Fruit fly (Drosophila melanogaster) whole organism, embryonic: ENCODE results near the gene Hmbs.

Source experiments
- CG10274 ChIP-seq: fragments of 200-800 bp; sonication (Bioruptor generic); optimal IDR thresholded peaks from 3 replicates; lab custom pipeline; 2017; ENCODE audit warnings: missing biosample characterization, mild to moderate bottlenecking, missing genetic modification characterization
- CG10462 ChIP-seq: fragments of 200-800 bp; sonication (Bioruptor generic); optimal IDR thresholded peaks from 2 replicates; lab custom pipeline; 2016; ENCODE audit warnings: missing biosample characterization, missing genetic modification characterization
- CG11085 ChIP-seq: fragments of 200-800 bp; sonication (Bioruptor generic); IDR thresholded peaks from 2 replicates; pipeline ENCODE4 v1.3.6; 2022; ENCODE audit warnings: missing biosample characterization, missing genetic modification characterization
- CG11504 ChIP-seq: fragments of 200-800 bp; sonication (Bioruptor generic); optimal IDR thresholded peaks from 3 replicates; lab custom pipeline; 2019; ENCODE audit warnings: missing biosample characterization, mild to moderate bottlenecking, missing genetic modification characterization, moderate library complexity
- CG12071 ChIP-seq: fragments of 200-800 bp; sonication (Bioruptor generic); optimal IDR thresholded peaks from 3 replicates; lab custom pipeline; 2018; ENCODE audit warnings: missing biosample characterization, mild to moderate bottlenecking, missing genetic modification characterization
- CG12942 ChIP-seq: fragments of 200-800 bp; sonication (Bioruptor generic); optimal IDR thresholded peaks from 3 replicates; lab custom pipeline; 2016; ENCODE audit warnings: missing biosample characterization, missing genetic modification characterization
- CG13123 ChIP-seq: fragments of 200-800 bp; sonication (Bioruptor generic); optimal IDR thresholded peaks from 2 replicates; lab custom pipeline; 2016; ENCODE audit warnings: missing biosample characterization, missing genetic modification characterization
- CG14965 ChIP-seq: fragments of 200-800 bp; sonication (Bioruptor generic); optimal IDR thresholded peaks from 2 replicates; lab custom pipeline; 2016; ENCODE audit warnings: missing biosample characterization, missing genetic modification characterization, borderline replicate concordance
- CG15011 ChIP-seq: fragments of 200-800 bp; sonication (Bioruptor generic); optimal IDR thresholded peaks from 3 replicates; lab custom pipeline; 2018; ENCODE audit warnings: missing biosample characterization, mild to moderate bottlenecking, missing genetic modification characterization
- CG17328 ChIP-seq: fragments of 200-800 bp; sonication (Bioruptor generic); IDR thresholded peaks from 2 replicates; pipeline ENCODE4 v1.3.6; 2022; ENCODE audit warnings: missing biosample characterization, missing genetic modification characterization
- CG17568 ChIP-seq: fragments of 200-800 bp; sonication (Bioruptor generic); optimal IDR thresholded peaks from 2 replicates; lab custom pipeline; 2018; ENCODE audit warnings: missing biosample characterization, mild to moderate bottlenecking, missing genetic modification characterization, moderate library complexity
- CG18262 ChIP-seq: fragments of 200-800 bp; optimal IDR thresholded peaks from 3 replicates; lab custom pipeline; 2019; ENCODE audit warnings: missing biosample characterization, mild to moderate bottlenecking, missing genetic modification characterization, moderate library complexity
- CG33213 ChIP-seq: fragments of 200-800 bp; sonication (Bioruptor generic); optimal IDR thresholded peaks from 3 replicates; lab custom pipeline; 2016; ENCODE audit warnings: missing biosample characterization, missing genetic modification characterization
- CG42726 ChIP-seq: fragments of 200-800 bp; sonication (Bioruptor generic); IDR thresholded peaks from 2 replicates; pipeline ENCODE4 v1.3.6; 2022; ENCODE audit warnings: missing biosample characterization, missing genetic modification characterization; ENCODE audit not compliant: partially characterized antibody
- CG4730 ChIP-seq: fragments of 200-800 bp; sonication (Bioruptor generic); IDR thresholded peaks from 2 replicates; pipeline ENCODE4 v1.3.6; 2022; ENCODE audit warnings: missing biosample characterization, missing genetic modification characterization
- CG4854 ChIP-seq: fragments of 200-800 bp; sonication (Bioruptor generic); optimal IDR thresholded peaks from 2 replicates; lab custom pipeline; 2016; ENCODE audit warnings: missing biosample characterization, missing genetic modification characterization, inconsistent platforms
- CG7372 ChIP-seq: fragments of 200-800 bp; sonication (Bioruptor generic); IDR thresholded peaks from 2 replicates; pipeline ENCODE4 v1.3.6; 2022; ENCODE audit warnings: missing biosample characterization, missing genetic modification characterization
- Chrac-16 ChIP-seq: fragments of 200-800 bp; sonication (Bioruptor generic); optimal IDR thresholded peaks from 3 replicates; lab custom pipeline; 2016; ENCODE audit warnings: missing biosample characterization, missing genetic modification characterization
- Dll ChIP-seq: fragments of 200-800 bp; sonication (Bioruptor generic); IDR thresholded peaks from 4 replicates; pipeline ENCODE4 v1.3.6; 2022; ENCODE audit warnings: missing biosample characterization, missing genetic modification characterization; ENCODE audit not compliant: partially characterized antibody
- Ets65A ChIP-seq: fragments of 200-800 bp; sonication (Bioruptor generic); peaks from one replicate; lab custom pipeline; 2016; ENCODE audit warnings: missing biosample characterization, missing genetic modification characterization
- HLH54F ChIP-seq: fragments of 200-800 bp; sonication (Bioruptor generic); optimal IDR thresholded peaks from 3 replicates; lab custom pipeline; 2016; ENCODE audit warnings: missing biosample characterization, missing genetic modification characterization
- Hr51 ChIP-seq, 2 experiments: fragments of 200-800 bp; sonication (Bioruptor generic); optimal IDR thresholded peaks; 2 replicates in 1 of 2; 3 replicates in 1 of 2; lab custom pipeline; 2016 to 2018; ENCODE audit warnings: missing biosample characterization in 2 of 2, missing genetic modification characterization in 2 of 2, mild to moderate bottlenecking in 1 of 2, moderate library complexity in 1 of 2
- Hr78 ChIP-seq, 2 experiments: fragments of 200-800 bp in 1 of 2; fragments of >200 bp in 1 of 2; sonication (Bioruptor generic) in 1 of 2; optimal IDR thresholded peaks; 2 replicates each; lab custom pipeline; 2017 to 2019; ENCODE audit warnings: missing biosample characterization in 2 of 2, missing genetic modification characterization in 2 of 2, mild to moderate bottlenecking in 1 of 2, moderate library complexity in 1 of 2
- NC2β ChIP-seq: fragments of 200-800 bp; sonication (Bioruptor generic); optimal IDR thresholded peaks from 2 replicates; lab custom pipeline; 2016; ENCODE audit warnings: missing biosample characterization, missing genetic modification characterization
- Ravus ChIP-seq: fragments of 200-800 bp; sonication (Bioruptor generic); IDR thresholded peaks from 2 replicates; pipeline ENCODE4 v1.3.6; 2022; ENCODE audit warnings: missing biosample characterization, missing genetic modification characterization
- Rfx ChIP-seq: fragments of 200-800 bp; sonication (Bioruptor generic); IDR thresholded peaks from 2 replicates; pipeline ENCODE4 v1.3.6; 2022; ENCODE audit warnings: missing biosample characterization, missing genetic modification characterization
- Sox100B ChIP-seq: fragments of 200-800 bp; sonication (Bioruptor generic); optimal IDR thresholded peaks from 3 replicates; lab custom pipeline; 2018; ENCODE audit warnings: missing biosample characterization, mild to moderate bottlenecking, missing genetic modification characterization
- Taf1 ChIP-seq: fragments of 200-800 bp; sonication (Bioruptor generic); IDR thresholded peaks from 2 replicates; pipeline ENCODE4 v1.3.6; 2022; ENCODE audit warnings: missing biosample characterization, missing genetic modification characterization
- Xbp1 ChIP-seq: fragments of 200-800 bp; sonication (Bioruptor generic); optimal IDR thresholded peaks from 3 replicates; lab custom pipeline; 2016; ENCODE audit warnings: missing biosample characterization, mild to moderate bottlenecking, missing genetic modification characterization
- Xrp1 ChIP-seq: fragments of 200-800 bp; sonication (Bioruptor generic); IDR thresholded peaks from 2 replicates; pipeline ENCODE4 v1.3.6; 2022; ENCODE audit warnings: missing biosample characterization, missing genetic modification characterization
- bowl ChIP-seq: fragments of 200-800 bp; sonication (Bioruptor generic); IDR thresholded peaks from 2 replicates; pipeline ENCODE4 v1.3.6; 2022; ENCODE audit warnings: missing biosample characterization, missing genetic modification characterization
- chinmo ChIP-seq: fragments of 200-800 bp; sonication (Bioruptor generic); IDR thresholded peaks from 4 replicates; pipeline ENCODE4 v1.3.6; 2022; ENCODE audit warnings: missing biosample characterization, missing genetic modification characterization; ENCODE audit not compliant: partially characterized antibody
- chn ChIP-seq: fragments of 200-800 bp; sonication (Bioruptor generic); optimal IDR thresholded peaks from 2 replicates; lab custom pipeline; 2016; ENCODE audit warnings: missing biosample characterization, missing genetic modification characterization
- ci ChIP-seq: fragments of 200-800 bp; sonication (Bioruptor generic); IDR thresholded peaks from 3 replicates; pipeline ENCODE4 v1.3.6; 2022; ENCODE audit warnings: missing biosample characterization, missing genetic modification characterization
- disco-r ChIP-seq: fragments of 200-800 bp; sonication (Bioruptor generic); optimal IDR thresholded peaks from 2 replicates; lab custom pipeline; 2016; ENCODE audit warnings: missing biosample characterization, missing genetic modification characterization
- eyg ChIP-seq: fragments of 200-800 bp; sonication (Bioruptor generic); optimal IDR thresholded peaks from 3 replicates; lab custom pipeline; 2016; ENCODE audit warnings: missing biosample characterization, missing genetic modification characterization
- gsb ChIP-seq: fragments of 200-800 bp; sonication (Bioruptor generic); IDR thresholded peaks from 2 replicates; pipeline ENCODE4 v1.3.6; 2022; ENCODE audit warnings: missing biosample characterization, missing genetic modification characterization
- hbn ChIP-seq: fragments of 200-800 bp; sonication (Bioruptor generic); IDR thresholded peaks from 2 replicates; pipeline ENCODE4 v1.3.6; 2022; ENCODE audit warnings: missing biosample characterization, missing genetic modification characterization; ENCODE audit not compliant: partially characterized antibody
- kay ChIP-seq: fragments of 200-800 bp; sonication (Bioruptor generic); optimal IDR thresholded peaks from 2 replicates; lab custom pipeline; 2016; ENCODE audit warnings: missing biosample characterization, missing genetic modification characterization
- nerfin-1 ChIP-seq: fragments of 200-800 bp; sonication (Bioruptor generic); optimal IDR thresholded peaks from 3 replicates; lab custom pipeline; 2019; ENCODE audit warnings: missing biosample characterization, mild to moderate bottlenecking, missing genetic modification characterization, moderate library complexity
- nmo ChIP-seq: fragments of 200-800 bp; sonication (Bioruptor generic); optimal IDR thresholded peaks from 2 replicates; lab custom pipeline; 2018; ENCODE audit warnings: missing biosample characterization, mild to moderate bottlenecking, missing genetic modification characterization, moderate library complexity
- nom ChIP-seq: fragments of 200-800 bp; sonication (Bioruptor generic); optimal IDR thresholded peaks from 2 replicates; lab custom pipeline; 2017; ENCODE audit warnings: missing biosample characterization, missing genetic modification characterization, mild to moderate bottlenecking, moderate library complexity, missing genetic modification reagents
- salm ChIP-seq: fragments of 200-800 bp; sonication (Bioruptor generic); optimal IDR thresholded peaks from 2 replicates; lab custom pipeline; 2018; ENCODE audit warnings: missing biosample characterization, mild to moderate bottlenecking, missing genetic modification characterization
- sd ChIP-seq: fragments of 200-800 bp; sonication (Bioruptor generic); optimal IDR thresholded peaks from 3 replicates; lab custom pipeline; 2018; ENCODE audit warnings: missing biosample characterization, mild to moderate bottlenecking, missing genetic modification characterization, moderate library complexity
- seq ChIP-seq: fragments of 200-800 bp; sonication (Bioruptor generic); IDR thresholded peaks from 2 replicates; pipeline ENCODE4 v1.3.6; 2022; ENCODE audit warnings: missing biosample characterization, missing genetic modification characterization
- slp2 ChIP-seq: fragments of 200-800 bp; sonication (Bioruptor generic); optimal IDR thresholded peaks from 2 replicates; lab custom pipeline; 2016; ENCODE audit warnings: missing biosample characterization, missing genetic modification characterization
- stwl ChIP-seq: fragments of 200-800 bp; sonication (Bioruptor generic); optimal IDR thresholded peaks from 3 replicates; lab custom pipeline; 2018; ENCODE audit warnings: missing biosample characterization, mild to moderate bottlenecking, missing genetic modification characterization, moderate library complexity
- tna ChIP-seq: fragments of 200-800 bp; sonication (Bioruptor generic); IDR thresholded peaks from 2 replicates; pipeline ENCODE4 v1.3.6; 2022; ENCODE audit warnings: missing biosample characterization, missing genetic modification characterization; ENCODE audit not compliant: partially characterized antibody
- trh ChIP-seq: fragments of 200-800 bp; sonication (Bioruptor generic); optimal IDR thresholded peaks from 2 replicates; lab custom pipeline; 2016; ENCODE audit warnings: missing biosample characterization, missing genetic modification characterization
- tup ChIP-seq: fragments of 200-800 bp; sonication (Bioruptor generic); optimal IDR thresholded peaks from 2 replicates; lab custom pipeline; 2016; ENCODE audit warnings: missing biosample characterization, mild to moderate bottlenecking, missing genetic modification characterization, moderate library complexity
- unpg ChIP-seq: fragments of 200-800 bp; sonication (Bioruptor generic); optimal IDR thresholded peaks from 3 replicates; lab custom pipeline; 2018; ENCODE audit warnings: missing biosample characterization, mild to moderate bottlenecking, missing genetic modification characterization, moderate library complexity

Hmbs gene

DNA sequence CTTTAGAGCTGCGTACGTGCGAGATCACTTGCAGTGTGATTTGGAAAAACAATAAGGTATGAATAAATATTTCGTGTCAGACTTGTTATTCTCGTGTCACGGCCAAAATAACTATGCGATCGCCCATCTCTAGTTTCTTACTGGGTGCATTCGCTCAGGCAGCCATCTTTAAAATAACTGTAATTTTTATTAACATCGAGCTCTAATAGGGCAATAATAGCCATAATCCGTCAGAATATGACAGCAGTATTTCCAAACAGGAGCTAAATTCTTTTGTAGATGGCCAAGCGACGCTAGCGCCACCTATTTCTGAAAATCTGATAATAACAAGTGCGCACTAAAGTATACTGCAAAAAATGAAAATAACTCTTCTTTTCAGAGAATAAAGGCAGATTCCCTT lies 17.4 kb downstream of the Hmbs start (continued):
- TF ChIP-seq CG15011 (GFP tag; lab: Kevin White, UChicago): no peak
- TF ChIP-seq chinmo: peak; percentile 83; the same call in 2 of the 4 replicates
- peak; percentile 73 for TF ChIP-seq nerfin-1 (tag; lab: Kevin White, UChicago)
- peak; percentile 30 to 38 for TF ChIP-seq Hr51 (GFP tag; optimal IDR thresholded peaks at IDR 0.05; lab: Kevin White, UChicago)
- peak; percentile 71 for TF ChIP-seq Ets65A
- peak; percentile 16 for TF ChIP-seq chn
- peak; percentile 48 for TF ChIP-seq CG11504
- no peak for TF ChIP-seq CG12071
- peak; percentile 57 for TF ChIP-seq CG33213 (GFP tag; lab: Kevin White, UChicago)
- no peak for TF ChIP-seq Ravus (GFP tag; lab: Robert Waterston, UW)
- TF ChIP-seq tna: peak; percentile 74
- TF ChIP-seq seq: no peak
- TF ChIP-seq hbn (GFP tag; lab: Robert Waterston, UW): peak; percentile 93
- TF ChIP-seq CG10462 (GFP tag; lab: Kevin White, UChicago): peak; percentile 81
- TF ChIP-seq CG18262: peak; percentile 37
- TF ChIP-seq CG10274 (GFP tag; lab: Kevin White, UChicago): no peak
- TF ChIP-seq Sox100B (GFP tag; lab: Kevin White, UChicago): no peak
- peak; percentile 7 for TF ChIP-seq slp2 (GFP tag; lab: Kevin White, UChicago)
- peak; percentile 32 for TF ChIP-seq CG17568 (GFP tag; lab: Kevin White, UChicago)
- TF ChIP-seq unpg (GFP tag; lab: Kevin White, UChicago): peak; percentile 48
- peak; percentile 79 for TF ChIP-seq stwl
- no peak for TF ChIP-seq kay (GFP tag; lab: Kevin White, UChicago)
- TF ChIP-seq Xbp1 (GFP tag; lab: Kevin White, UChicago): peak; percentile 28
- no peak for TF ChIP-seq bowl (GFP tag; lab: Robert Waterston, UW)
- no peak for TF ChIP-seq gsb (GFP tag; lab: Robert Waterston, UW)
- no peak for TF ChIP-seq CG4730 (GFP tag; lab: Robert Waterston, UW)
- TF ChIP-seq nom: no peak
- peak; percentile 66 for TF ChIP-seq salm (tag; lab: Kevin White, UChicago)
- TF ChIP-seq CG7372: no peak
- peak; percentile 82 for TF ChIP-seq ci
- peak; percentile 45 for TF ChIP-seq CG4854 (GFP tag; lab: Kevin White, UChicago)
- TF ChIP-seq CG17328 (GFP tag; lab: Robert Waterston, UW): peak; percentile 21; the same call in 1 of the 2 replicates
- TF ChIP-seq CG42726 (GFP tag; lab: Robert Waterston, UW): peak; percentile 67; the same call in 1 of the 2 replicates
- no peak for TF ChIP-seq disco-r
- no peak for TF ChIP-seq Taf1 (GFP tag; lab: Robert Waterston, UW)
- peak; percentile 91 for TF ChIP-seq sd
- TF ChIP-seq HLH54F: peak; percentile 40
- TF ChIP-seq tup (GFP tag; lab: Kevin White, UChicago): no peak
- peak; percentile 29; the same call in 1 of the 2 replicates for TF ChIP-seq Xrp1
- TF ChIP-seq Dll (GFP tag; lab: Robert Waterston, UW): peak; percentile 98
- TF ChIP-seq Hr78 (GFP tag; optimal IDR thresholded peaks at IDR 0.05; lab: Kevin White, UChicago): no peak
- no peak for TF ChIP-seq CG12942 (GFP tag; lab: Kevin White, UChicago)
- no peak for TF ChIP-seq trh (GFP tag; lab: Kevin White, UChicago)
- TF ChIP-seq nmo (GFP tag; lab: Kevin White, UChicago): peak; percentile 38
- no peak for TF ChIP-seq CG11085
- peak; percentile 51 for TF ChIP-seq Rfx (GFP tag; lab: Robert Waterston, UW)
- TF ChIP-seq NC2β: peak; percentile 37
- no peak for TF ChIP-seq eyg
- TF ChIP-seq CG13123 (GFP tag; lab: Kevin White, UChicago): no peak
- no peak for TF ChIP-seq CG14965
- TF ChIP-seq Chrac-16 (GFP tag; lab: Kevin White, UChicago): no peak
